Worm (Caenorhabditis elegans): ENCODE data around the gene gur-5.
A peak's percentile ranks its signal among the peaks of the same experiment; 100 is the strongest.

ce11 chrII:5322732-5323326 lies 37.7 kb downstream of the gur-5 start, which contains the start of gene vhp-1:
- TF ChIP-seq sea-2 (GFP tag; optimal IDR thresholded peaks at IDR 0.05): no peak
- TF ChIP-seq ama-1 (optimal IDR thresholded peaks at IDR 0.05): no peak
- TF ChIP-seq nhr-11 (tag; optimal IDR thresholded peaks at IDR 0.05): no peak
- TF ChIP-seq ceh-16 (tag; optimal IDR thresholded peaks at IDR 0.05): no peak
- TF ChIP-seq snpc-4 (tag; optimal IDR thresholded peaks at IDR 0.05): no peak
- no peak for TF ChIP-seq unc-39 (tag; optimal IDR thresholded peaks at IDR 0.05)
- no peak for TF ChIP-seq ztf-11 (tag; optimal IDR thresholded peaks at IDR 0.05)
- TF ChIP-seq ZK546.5 (tag; optimal IDR thresholded peaks at IDR 0.05): no peak
- TF ChIP-seq pha-4 (tag; optimal IDR thresholded peaks at IDR 0.05): peak; percentile 61
- no peak for TF ChIP-seq lin-39 (tag; optimal IDR thresholded peaks at IDR 0.05)
- TF ChIP-seq daf-12 (tag; optimal IDR thresholded peaks at IDR 0.05): no peak
- no peak for TF ChIP-seq mdl-1 (tag; optimal IDR thresholded peaks at IDR 0.05)
- TF ChIP-seq fos-1 (tag; optimal IDR thresholded peaks at IDR 0.05): no peak
- TF ChIP-seq unc-62 (GFP tag; optimal IDR thresholded peaks at IDR 0.05): no peak

Measured in whole organism, L3 larva.